Worm (Caenorhabditis elegans) whole organism, L4/young adult: ENCODE results near the gene spn-4.

ENCODE experiments used
- W03F9.2 ChIP-seq: fragments of 150-350 bp; optimal IDR thresholded peaks from 2 replicates; lab custom pipeline; 2014; ENCODE audit warnings: missing biosample characterization, missing genetic modification characterization
- dao-5 ChIP-seq: sonication (generic microtip); optimal IDR thresholded peaks from 2 replicates; lab custom pipeline; 2016; ENCODE audit warnings: missing genotype, missing genetic modification characterization, moderate library complexity, missing compliant biosample characterization
- him-1 ChIP-seq: sonication (generic microtip); optimal IDR thresholded peaks from 2 replicates; lab custom pipeline; 2016; ENCODE audit warnings: missing genotype, missing genetic modification reagents, missing genetic modification characterization, missing compliant biosample characterization

ce11 chrV:6819812-6820211, 35.1 kb upstream of the spn-4 start, which contains the start of gene dmsr-13:
- TF ChIP-seq him-1 (tag; lab: Kevin White, UChicago) (no peak), W03F9.2 (tag; lab: Kevin White, UChicago) (no peak), dao-5 (tag; lab: Kevin White, UChicago) (no peak)
